Fruit fly (Drosophila melanogaster) whole organism: Measurements from ENCODE around the gene rt.

ENCODE experiments used
- EcR ChIP-seq, 2 experiments: fragments of >200 bp; optimal IDR thresholded peaks; 2 replicates each; lab custom pipeline; 2017; ENCODE audit warnings: missing biosample characterization in 2 of 2, missing genetic modification characterization in 2 of 2, missing genetic modification reagents in 2 of 2
- pan ChIP-seq: fragments of >200 bp; optimal IDR thresholded peaks from 2 replicates; lab custom pipeline; 2017
- psq ChIP-seq: fragments of >200 bp; optimal IDR thresholded peaks from 2 replicates; lab custom pipeline; 2017
- usp ChIP-seq: fragments of >200 bp; optimal IDR thresholded peaks from 2 replicates; lab custom pipeline; 2017; ENCODE audit warnings: missing biosample characterization, missing genetic modification characterization, mixed read lengths

- no peak for TF ChIP-seq pan (lab: Kevin White, UChicago)
- no peak for TF ChIP-seq EcR (GFP tag; optimal IDR thresholded peaks at IDR 0.05; lab: Kevin White, UChicago)
- TF ChIP-seq psq (lab: Kevin White, UChicago), result no peak
- no peak for TF ChIP-seq usp (GFP tag; lab: Kevin White, UChicago)
These were observed 43.1 kb upstream of the rt start for dm6 chr3L:11630684-11631083.
